Worm (Caenorhabditis elegans) whole organism, L1 larva: ENCODE measurements around the gene str-160.

Source experiments
- C04F5.9 ChIP-seq: sonication (generic microtip); optimal IDR thresholded peaks from 2 replicates; lab custom pipeline; 2016; ENCODE audit warnings: missing genetic modification characterization, missing compliant biosample characterization
- C34B4.2 ChIP-seq: sonication (generic microtip); optimal IDR thresholded peaks from 2 replicates; lab custom pipeline; 2017; ENCODE audit warnings: mild to moderate bottlenecking, missing genetic modification characterization, missing compliant biosample characterization
- aha-1 ChIP-seq: fragments of 150-350 bp; optimal IDR thresholded peaks from 2 replicates; lab custom pipeline; 2014; ENCODE audit warnings: missing biosample characterization, missing genetic modification characterization
- ama-1 ChIP-seq: fragments of 150-350 bp; optimal IDR thresholded peaks from 2 replicates; lab custom pipeline; 2014
- blmp-1 ChIP-seq: fragments of 150-350 bp; optimal IDR thresholded peaks from 2 replicates; lab custom pipeline; 2014; ENCODE audit warnings: missing biosample characterization, missing genetic modification characterization
- ceh-63 ChIP-seq: fragments of 200-800 bp; sonication (Bioruptor generic); optimal IDR thresholded peaks from 2 replicates; lab custom pipeline; 2018; ENCODE audit warnings: mild to moderate bottlenecking, missing genetic modification characterization, missing compliant biosample characterization
- ceh-8 ChIP-seq: fragments of 200-800 bp; sonication (Bioruptor generic); optimal IDR thresholded peaks from 2 replicates; lab custom pipeline; 2018; ENCODE audit warnings: mild to moderate bottlenecking, missing genetic modification characterization, moderate library complexity, missing compliant biosample characterization
- ceh-90 ChIP-seq: sonication (generic microtip); optimal IDR thresholded peaks from 2 replicates; lab custom pipeline; 2016; ENCODE audit warnings: missing genetic modification characterization, missing compliant biosample characterization
- efl-1 ChIP-seq, 4 experiments: fragments of 150-350 bp; optimal IDR thresholded peaks in 3 of 4; peaks in 1 of 4; 1 replicate in 1 of 4; 2 replicates in 3 of 4; lab custom pipeline; 2014; ENCODE audit warnings: missing biosample characterization in 2 of 4, missing genetic modification characterization in 2 of 4, missing genetic modification reagents in 2 of 4
- efl-3 ChIP-seq: fragments of 200-800 bp; sonication (Bioruptor generic); optimal IDR thresholded peaks from 2 replicates; lab custom pipeline; 2018; ENCODE audit warnings: mild to moderate bottlenecking, missing genetic modification characterization, missing compliant biosample characterization
- egl-13 ChIP-seq: sonication (generic microtip); optimal IDR thresholded peaks from 2 replicates; lab custom pipeline; 2016; ENCODE audit warnings: missing genotype, missing genetic modification reagents, missing genetic modification characterization, missing compliant biosample characterization
- egl-27 ChIP-seq, 2 experiments: fragments of 150-350 bp in 1 of 2; sonication (generic microtip); optimal IDR thresholded peaks; 3 replicates each; lab custom pipeline; 2017 to 2018; ENCODE audit warnings: missing biosample characterization in 2 of 2, missing genetic modification characterization in 2 of 2, missing genetic modification reagents in 2 of 2
- ets-5 ChIP-seq: fragments of 200-800 bp; sonication (Bioruptor generic); IDR thresholded peaks from 2 replicates; pipeline ENCODE4 v1.3.6; 2022; ENCODE audit warnings: missing genetic modification characterization, missing compliant biosample characterization
- fkh-8 ChIP-seq: sonication (generic microtip); optimal IDR thresholded peaks from 2 replicates; lab custom pipeline; 2016; ENCODE audit warnings: mild to moderate bottlenecking, missing genetic modification characterization, missing compliant biosample characterization
- hlh-4 ChIP-seq: sonication (generic microtip); optimal IDR thresholded peaks from 2 replicates; lab custom pipeline; 2016; ENCODE audit warnings: mild to moderate bottlenecking, missing genetic modification characterization, missing compliant biosample characterization
- irx-1 ChIP-seq: sonication (generic microtip); optimal IDR thresholded peaks from 2 replicates; lab custom pipeline; 2016; ENCODE audit warnings: missing genetic modification characterization, missing compliant biosample characterization
- isw-1 ChIP-seq: fragments of 200-800 bp; sonication (Bioruptor generic); IDR thresholded peaks from 2 replicates; pipeline ENCODE4 v1.3.6; 2022; ENCODE audit warnings: missing genetic modification characterization, missing compliant biosample characterization
- lin-13 ChIP-seq: fragments of 150-350 bp; optimal IDR thresholded peaks from 2 replicates; lab custom pipeline; 2014; ENCODE audit warnings: missing biosample characterization, missing genetic modification reagents, missing genetic modification characterization
- lin-15B ChIP-seq: fragments of 150-350 bp; sonication (generic microtip); optimal IDR thresholded peaks from 3 replicates; lab custom pipeline; 2014; ENCODE audit warnings: missing biosample characterization, missing genetic modification characterization
- lin-39 ChIP-seq: fragments of 150-350 bp; optimal IDR thresholded peaks from 2 replicates; lab custom pipeline; 2014; ENCODE audit warnings: missing biosample characterization, missing genetic modification reagents, missing genetic modification characterization
- mab-9 ChIP-seq: fragments of 200-800 bp; sonication (Bioruptor generic); IDR thresholded peaks from 2 replicates; pipeline ENCODE4 v1.3.6; 2022; ENCODE audit warnings: missing genetic modification reagents, missing genetic modification characterization, missing compliant biosample characterization
- mdl-1 ChIP-seq, 2 experiments: fragments of 150-350 bp; optimal IDR thresholded peaks; 2 replicates each; lab custom pipeline; 2014 to 2017; ENCODE audit warnings: missing biosample characterization in 2 of 2, missing genetic modification characterization in 2 of 2, inconsistent platforms in 1 of 2
- mef-2 ChIP-seq: fragments of 150-350 bp; optimal IDR thresholded peaks from 2 replicates; lab custom pipeline; 2014; ENCODE audit warnings: missing biosample characterization, missing genetic modification characterization
- mep-1 ChIP-seq: fragments of 150-350 bp; optimal IDR thresholded peaks from 2 replicates; lab custom pipeline; 2014; ENCODE audit warnings: missing biosample characterization, missing genetic modification characterization
- nhr-11 ChIP-seq: fragments of 150-350 bp; optimal IDR thresholded peaks from 2 replicates; lab custom pipeline; 2014; ENCODE audit warnings: missing biosample characterization, missing genetic modification characterization
- nhr-12 ChIP-seq: sonication (generic microtip); optimal IDR thresholded peaks from 2 replicates; lab custom pipeline; 2017; ENCODE audit warnings: missing biosample characterization, missing genetic modification characterization
- nhr-20 ChIP-seq: sonication (generic microtip); optimal IDR thresholded peaks from 2 replicates; lab custom pipeline; 2016; ENCODE audit warnings: mild to moderate bottlenecking, missing genetic modification characterization, missing compliant biosample characterization
- nhr-237 ChIP-seq: fragments of 150-350 bp; optimal IDR thresholded peaks from 2 replicates; lab custom pipeline; 2014; ENCODE audit warnings: missing biosample characterization, missing genetic modification characterization
- nhr-47 ChIP-seq: sonication (generic microtip); optimal IDR thresholded peaks from 2 replicates; lab custom pipeline; 2016; ENCODE audit warnings: mild to moderate bottlenecking, missing genetic modification characterization, moderate library complexity, missing compliant biosample characterization
- nhr-71 ChIP-seq: sonication (generic microtip); optimal IDR thresholded peaks from 2 replicates; lab custom pipeline; 2016; ENCODE audit warnings: mild to moderate bottlenecking, missing genetic modification characterization, moderate library complexity, missing compliant biosample characterization
- nhr-76 ChIP-seq: sonication (generic microtip); optimal IDR thresholded peaks from 2 replicates; lab custom pipeline; 2017; ENCODE audit warnings: missing biosample characterization, missing genetic modification characterization
- pag-3 ChIP-seq: sonication (generic microtip); optimal IDR thresholded peaks from 2 replicates; lab custom pipeline; 2017; ENCODE audit warnings: missing genetic modification characterization, mild to moderate bottlenecking, missing compliant biosample characterization, antibody characterized with exemption, borderline replicate concordance; ENCODE audit not compliant: insufficient read depth
- pax-3 ChIP-seq: fragments of 200-800 bp; sonication (Bioruptor generic); optimal IDR thresholded peaks from 2 replicates; lab custom pipeline; 2018; ENCODE audit warnings: mild to moderate bottlenecking, missing genetic modification characterization, moderate library complexity, missing compliant biosample characterization
- snpc-4 ChIP-seq: fragments of 150-350 bp; optimal IDR thresholded peaks from 2 replicates; lab custom pipeline; 2014; ENCODE audit warnings: missing biosample characterization, missing genetic modification characterization
- snu-23 ChIP-seq: sonication (generic microtip); optimal IDR thresholded peaks from 2 replicates; lab custom pipeline; 2016; ENCODE audit warnings: missing genetic modification characterization, missing compliant biosample characterization
- sptf-1 ChIP-seq: fragments of 150-350 bp; optimal IDR thresholded peaks from 2 replicates; lab custom pipeline; 2014; ENCODE audit warnings: missing biosample characterization, missing genetic modification characterization
- sup-37 ChIP-seq: fragments of 200-800 bp; sonication (Bioruptor generic); optimal IDR thresholded peaks from 2 replicates; lab custom pipeline; 2018; ENCODE audit warnings: mild to moderate bottlenecking, missing genetic modification characterization, missing compliant biosample characterization
- xbp-1 ChIP-seq: sonication (generic microtip); optimal IDR thresholded peaks from 2 replicates; lab custom pipeline; 2016; ENCODE audit warnings: missing genetic modification characterization, missing compliant biosample characterization
- ztf-11 ChIP-seq, 2 experiments: sonication (generic microtip); optimal IDR thresholded peaks; 2 replicates each; lab custom pipeline; 2016 to 2017; ENCODE audit warnings: missing genetic modification characterization in 2 of 2, missing biosample characterization in 1 of 2, missing compliant biosample characterization in 1 of 2

The str-160 gene

DNA sequence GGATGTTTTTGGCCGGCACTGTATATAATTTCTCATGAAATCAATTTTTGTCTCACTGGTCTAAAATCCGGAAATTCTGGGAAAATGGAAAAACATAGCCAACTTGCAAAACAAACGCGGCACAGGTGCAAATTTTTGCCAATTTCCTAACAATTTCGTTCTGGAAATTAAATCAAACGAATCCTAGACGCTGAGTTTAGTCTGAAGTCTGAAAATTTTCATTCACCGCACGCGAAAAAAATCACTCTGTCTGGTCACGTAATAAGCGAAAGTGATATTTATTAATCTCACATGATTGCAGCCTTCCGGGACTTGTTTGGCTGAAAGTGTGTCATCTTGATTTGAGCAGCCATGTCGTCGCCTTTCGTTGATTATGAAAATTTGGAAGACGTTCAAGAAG, 17.8 kb upstream of the str-160 start, which contains the start of gene srw-103:
Gene srw-103, plus strand, starts transcription at position 301 of the 400 bp plus-strand sequence.
- TF ChIP-seq blmp-1 (tag; lab: Kevin White, UChicago) (no peak), egl-13 (no peak), fkh-8 (tag; lab: Kevin White, UChicago) (peak; percentile 7), ztf-11 (tag; optimal IDR thresholded peaks at IDR 0.05; lab: Kevin White, UChicago) (no peak)

DNA sequence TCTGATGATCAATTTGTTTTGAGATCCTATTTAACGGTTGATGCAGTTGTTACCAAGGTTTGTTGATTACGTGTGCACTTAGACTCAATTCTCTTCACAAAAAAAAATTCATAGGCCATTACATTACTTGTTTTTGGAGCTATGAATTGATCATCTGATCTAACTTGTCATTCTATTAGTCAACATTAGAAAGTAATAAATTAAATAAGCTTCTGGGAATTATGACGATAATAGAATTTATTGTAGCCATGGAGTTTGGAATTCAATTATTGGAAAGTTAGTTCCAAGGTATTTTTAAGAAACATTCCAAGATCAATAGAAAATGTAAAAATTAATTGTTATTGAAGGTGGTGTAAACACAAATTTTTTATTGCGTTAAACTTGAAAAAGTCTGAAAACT, 16.4 kb upstream of the str-160 start:
- TF ChIP-seq nhr-11 (peak; percentile 13), nhr-71 (tag; lab: Kevin White, UChicago) (peak; percentile 52), ceh-8 (GFP tag; lab: Kevin White, UChicago) (peak; percentile 68), nhr-237 (tag; lab: Kevin White, UChicago) (no peak), fkh-8 (tag; lab: Kevin White, UChicago) (peak; percentile 60)

DNA sequence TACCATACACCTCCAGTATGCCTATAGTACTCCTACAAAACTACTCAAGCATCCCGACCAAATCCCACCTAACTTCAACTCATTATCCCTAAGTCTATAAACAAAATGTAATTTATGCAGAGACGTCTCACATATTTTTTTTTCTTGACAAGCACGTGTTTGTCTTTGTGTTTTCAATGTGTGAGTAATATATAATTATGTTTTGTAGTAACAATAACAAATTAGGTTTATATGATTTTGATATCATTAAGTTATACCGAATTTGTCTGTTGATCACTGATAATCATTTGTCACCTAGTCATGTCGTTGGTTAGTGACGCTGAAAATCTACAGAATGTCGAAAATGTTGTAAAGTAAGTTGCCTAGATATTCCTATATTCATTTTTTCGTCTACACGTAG, 14.7 kb upstream of the str-160 start, which contains the start of gene srw-102:
Gene srw-102, plus strand, starts transcription at position 301 of the 400 bp plus-strand sequence.
- TF ChIP-seq ceh-8 (GFP tag; lab: Kevin White, UChicago) (peak; percentile 81), nhr-47 (tag; lab: Kevin White, UChicago) (peak; percentile 21), lin-13 (GFP tag; lab: Kevin White, UChicago) (no peak)

DNA sequence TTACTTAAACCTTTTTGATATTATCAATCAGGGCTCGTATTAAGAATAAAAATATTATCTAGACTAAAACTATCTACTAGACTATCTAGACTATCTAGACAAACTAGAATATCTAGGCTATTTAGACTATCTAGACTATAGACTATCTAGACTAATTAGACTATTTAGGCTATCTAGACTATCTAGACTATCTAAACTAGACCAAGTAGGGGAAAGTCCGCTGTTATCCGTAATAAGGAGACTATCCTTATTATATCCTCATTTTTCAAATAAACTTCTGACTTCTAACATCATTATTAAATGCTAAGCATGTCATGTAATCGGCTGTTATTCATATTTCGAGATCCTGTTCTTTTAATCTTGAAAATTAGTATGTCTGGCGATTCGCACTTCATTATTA, 12.7 kb upstream of the str-160 start, which contains the start of gene srw-101:
Gene srw-101, plus strand, starts transcription at position 301 of the 400 bp plus-strand sequence.
- TF ChIP-seq irx-1: no peak
- TF ChIP-seq pag-3 (tag; lab: Kevin White, UChicago): no peak
- no peak for TF ChIP-seq isw-1 (GFP tag; lab: Robert Waterston, UW)
- no peak for TF ChIP-seq efl-3 (GFP tag; lab: Kevin White, UChicago)
- TF ChIP-seq snpc-4: no peak
- no peak for TF ChIP-seq nhr-12
- TF ChIP-seq sup-37 (GFP tag; lab: Kevin White, UChicago): no peak
- TF ChIP-seq sptf-1 (tag; lab: Kevin White, UChicago): no peak
- no peak for TF ChIP-seq egl-27 (tag; optimal IDR thresholded peaks at IDR 0.05; lab: Kevin White, UChicago)
- no peak for TF ChIP-seq hlh-4 (tag; lab: Kevin White, UChicago)
- TF ChIP-seq ceh-63 (GFP tag; lab: Kevin White, UChicago): no peak
- TF ChIP-seq aha-1 (tag; lab: Kevin White, UChicago): no peak
- no peak for TF ChIP-seq nhr-76 (tag; lab: Kevin White, UChicago)
- TF ChIP-seq lin-15B (tag; lab: Kevin White, UChicago): no peak
- TF ChIP-seq efl-1 (optimal IDR thresholded peaks at IDR 0.05; lab: Kevin White, UChicago): no peak
- no peak for TF ChIP-seq efl-1 (GFP tag; optimal IDR thresholded peaks at IDR 0.05 in 1 of 2; lab: Kevin White, UChicago)

DNA sequence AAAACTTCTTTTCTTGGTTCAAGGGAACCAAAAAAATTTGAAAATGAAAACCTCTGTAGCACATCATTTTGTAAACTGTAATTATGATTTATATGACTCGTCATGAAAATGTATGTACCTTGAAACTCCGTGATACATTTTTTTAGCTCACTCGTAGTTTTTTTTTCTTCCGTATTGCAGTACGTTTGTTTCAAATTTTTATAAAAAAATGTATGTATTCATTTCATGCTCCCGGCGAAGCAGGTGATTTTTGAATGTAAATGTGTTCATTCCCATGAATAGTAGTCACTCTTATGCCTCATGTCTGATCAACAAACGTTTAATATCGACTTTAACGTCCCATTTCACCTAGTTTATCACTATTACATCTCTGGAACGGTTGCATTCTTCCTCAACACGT, 9.3 kb upstream of the str-160 start, which contains the start of gene sri-27:
Gene sri-27, plus strand, starts transcription at position 301 of the 400 bp plus-strand sequence.
- TF ChIP-seq lin-39: no peak

DNA sequence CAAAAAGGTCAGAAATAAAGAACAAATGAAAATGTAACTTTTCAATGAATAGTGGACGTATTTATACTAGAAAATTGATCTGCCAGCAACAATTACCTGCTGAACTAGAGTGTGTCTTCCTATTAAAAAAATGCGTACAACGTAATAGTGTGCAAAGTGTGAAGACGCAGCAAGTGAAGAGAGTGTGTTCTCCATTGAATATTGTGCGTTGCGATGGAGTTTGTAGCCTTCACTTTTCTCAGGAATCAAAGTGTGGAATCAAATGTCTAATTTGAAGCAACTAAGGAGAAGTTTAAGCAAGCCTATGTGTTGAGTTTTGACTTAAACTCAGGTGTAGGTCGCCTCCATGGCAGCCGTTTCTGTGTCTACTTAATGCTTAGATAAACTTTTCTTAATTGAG, 2.8 kb upstream of the str-160 start, which contains the start of gene gst-21:
Gene gst-21, minus strand, starts transcription at position 101 of the 400 bp plus-strand sequence.
- TF ChIP-seq nhr-20 (tag; lab: Kevin White, UChicago): peak; percentile 29
- TF ChIP-seq ama-1 (lab: Kevin White, UChicago): no peak
- no peak for TF ChIP-seq mef-2 (tag; lab: Kevin White, UChicago)
- TF ChIP-seq mdl-1 (tag; optimal IDR thresholded peaks at IDR 0.05; lab: Kevin White, UChicago): no peak

DNA sequence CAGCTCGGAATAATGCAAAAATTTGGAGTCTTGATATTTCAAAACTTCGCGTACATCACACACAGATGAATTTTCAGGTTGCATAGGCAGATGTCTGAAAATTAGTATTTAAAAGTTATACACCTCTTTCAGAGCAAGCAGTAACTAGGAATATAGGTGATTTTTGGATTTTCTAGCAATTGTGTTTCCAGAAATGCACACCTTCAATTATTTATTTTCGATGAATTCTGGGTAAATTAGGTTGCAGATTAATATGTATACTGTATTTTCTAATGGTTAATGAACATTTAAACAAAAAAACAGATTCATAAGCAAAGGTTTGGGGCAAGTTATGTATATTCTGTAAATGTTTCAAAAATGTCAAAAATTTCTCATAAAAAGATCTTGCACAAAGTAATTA, 6.4 kb downstream of the str-160 start, which contains the start of gene srab-25:
Gene srab-25, minus strand, starts transcription at position 101 of the 400 bp plus-strand sequence.
- TF ChIP-seq xbp-1: no peak
- TF ChIP-seq mep-1 (tag; lab: Kevin White, UChicago): no peak
- no peak for TF ChIP-seq nhr-11
- no peak for TF ChIP-seq mab-9
- no peak for TF ChIP-seq ets-5 (GFP tag; lab: Robert Waterston, UW)
- TF ChIP-seq ceh-90 (tag; lab: Kevin White, UChicago): no peak
- no peak for TF ChIP-seq egl-13
- no peak for TF ChIP-seq snu-23 (GFP tag; lab: Kevin White, UChicago)
- no peak for TF ChIP-seq snpc-4
- TF ChIP-seq nhr-20 (tag; lab: Kevin White, UChicago): no peak
- no peak for TF ChIP-seq C34B4.2 (tag; lab: Kevin White, UChicago)
- no peak for TF ChIP-seq C04F5.9 (tag; lab: Kevin White, UChicago)
- TF ChIP-seq pax-3 (tag; lab: Kevin White, UChicago): no peak
- TF ChIP-seq, all 84 proteins: peak for 0
